Worm (Caenorhabditis elegans) whole organism, mixed stage, embryonic: ENCODE data around the gene B0454.6.

Source experiments
- lin-13 ChIP-seq: fragments of 150-350 bp; optimal IDR thresholded peaks from 2 replicates; lab custom pipeline; 2014; ENCODE audit warnings: missing biosample characterization, missing genetic modification characterization
- mep-1 ChIP-seq: fragments of 150-350 bp; optimal IDR thresholded peaks from 2 replicates; lab custom pipeline; 2017; ENCODE audit warnings: missing biosample characterization, missing genetic modification reagents, missing genetic modification characterization, inconsistent platforms
- nhr-237 ChIP-seq: fragments of 150-350 bp; optimal IDR thresholded peaks from 2 replicates; lab custom pipeline; 2014; ENCODE audit warnings: missing biosample characterization, missing genetic modification characterization
- nhr-28 ChIP-seq: fragments of 150-350 bp; optimal IDR thresholded peaks from 2 replicates; lab custom pipeline; 2014; ENCODE audit warnings: missing biosample characterization, missing genetic modification characterization
- sptf-1 ChIP-seq: sonication (generic microtip); optimal IDR thresholded peaks from 2 replicates; lab custom pipeline; 2017; ENCODE audit warnings: mild to moderate bottlenecking, missing genetic modification characterization, moderate library complexity, missing compliant biosample characterization
- zip-8 ChIP-seq: fragments of 150-350 bp; optimal IDR thresholded peaks from 2 replicates; lab custom pipeline; 2014; ENCODE audit warnings: missing biosample characterization, missing genetic modification characterization
- ztf-11 ChIP-seq: fragments of 150-350 bp; optimal IDR thresholded peaks from 2 replicates; lab custom pipeline; 2014; ENCODE audit warnings: missing biosample characterization, missing genetic modification characterization

ce11 chrII:3002211-3002610 is 30.4 kb upstream of the B0454.6 start, which contains the start of gene lido-10:
- TF ChIP-seq lin-13 (no peak), mep-1 (no peak), nhr-237 (tag; lab: Kevin White, UChicago) (no peak), nhr-28 (tag; lab: Kevin White, UChicago) (no peak), zip-8 (tag; lab: Kevin White, UChicago) (no peak), ztf-11 (tag; lab: Kevin White, UChicago) (no peak), sptf-1 (no peak)
